Fruit fly (Drosophila melanogaster) whole organism, embryonic: ENCODE results near the gene CG17344.

Experiments used
- Abd-B ChIP-seq: fragments of 200-800 bp; sonication (Bioruptor generic); optimal IDR thresholded peaks from 2 replicates; lab custom pipeline; 2018; ENCODE audit warnings: missing biosample characterization, mild to moderate bottlenecking, missing genetic modification characterization, moderate library complexity
- BEAF-32 ChIP-seq: fragments of 200-800 bp; sonication (Bioruptor generic); optimal IDR thresholded peaks from 3 replicates; lab custom pipeline; 2017; ENCODE audit warnings: missing biosample characterization, missing genetic modification characterization, mild to moderate bottlenecking, moderate library complexity, missing genetic modification reagents
- Bteb2 ChIP-seq: fragments of 200-800 bp; sonication (Bioruptor generic); optimal IDR thresholded peaks from 2 replicates; lab custom pipeline; 2016; ENCODE audit warnings: missing biosample characterization, missing genetic modification characterization
- CG10267 ChIP-seq: fragments of 200-800 bp; sonication (Bioruptor generic); optimal IDR thresholded peaks from 2 replicates; lab custom pipeline; 2018; ENCODE audit warnings: missing biosample characterization, mild to moderate bottlenecking, missing genetic modification characterization, moderate library complexity
- CG12659 ChIP-seq: fragments of 200-800 bp; sonication (Bioruptor generic); optimal IDR thresholded peaks from 3 replicates; lab custom pipeline; 2017; ENCODE audit warnings: mild to moderate bottlenecking, missing biosample characterization, missing genetic modification reagents, missing genetic modification characterization
- CG12942 ChIP-seq: fragments of 200-800 bp; sonication (Bioruptor generic); optimal IDR thresholded peaks from 3 replicates; lab custom pipeline; 2016; ENCODE audit warnings: missing biosample characterization, missing genetic modification characterization
- CG13296 ChIP-seq: fragments of 200-800 bp; sonication (Bioruptor generic); optimal IDR thresholded peaks from 3 replicates; lab custom pipeline; 2018; ENCODE audit warnings: missing biosample characterization, mild to moderate bottlenecking, missing genetic modification characterization
- CG15269 ChIP-seq: fragments of 200-800 bp; sonication (Bioruptor generic); optimal IDR thresholded peaks from 2 replicates; lab custom pipeline; 2018; ENCODE audit warnings: missing biosample characterization, mild to moderate bottlenecking, missing genetic modification characterization, moderate library complexity
- CG2129 ChIP-seq: fragments of 200-800 bp; sonication (Bioruptor generic); IDR thresholded peaks from 2 replicates; pipeline ENCODE4 v1.3.6; 2022; ENCODE audit warnings: missing biosample characterization, missing genetic modification characterization; ENCODE audit not compliant: partially characterized antibody
- CG3726 ChIP-seq: fragments of 200-800 bp; sonication (Bioruptor generic); IDR thresholded peaks from 3 replicates; pipeline ENCODE4, ENCODE4 v1.3.6; 2022; ENCODE audit warnings: missing biosample characterization, missing genetic modification characterization
- CG5953 ChIP-seq: fragments of 200-800 bp; sonication (Bioruptor generic); IDR thresholded peaks from 2 replicates; pipeline ENCODE4 v1.3.6; 2022; ENCODE audit warnings: missing biosample characterization, missing genetic modification characterization
- CG6654 ChIP-seq: fragments of 200-800 bp; sonication (Bioruptor generic); optimal IDR thresholded peaks from 2 replicates; lab custom pipeline; 2017; ENCODE audit warnings: missing biosample characterization, mild to moderate bottlenecking, missing genetic modification characterization
- CG6689 ChIP-seq: fragments of 200-800 bp; sonication (Bioruptor generic); IDR thresholded peaks from 2 replicates; pipeline ENCODE4 v1.3.6; 2022; ENCODE audit warnings: missing biosample characterization, missing genetic modification characterization
- CG7987 ChIP-seq: fragments of 200-800 bp; sonication (Bioruptor generic); optimal IDR thresholded peaks from 2 replicates; lab custom pipeline; 2018; ENCODE audit warnings: missing biosample characterization, mild to moderate bottlenecking, missing genetic modification characterization, moderate library complexity
- CG8290 ChIP-seq, 3 experiments: fragments of 200-800 bp; sonication (Bioruptor generic); optimal IDR thresholded peaks; 2 replicates each; lab custom pipeline; 2016 to 2019; ENCODE audit warnings: missing biosample characterization in 3 of 3, missing genetic modification characterization in 3 of 3, mild to moderate bottlenecking in 2 of 3, moderate library complexity in 1 of 3
- Dp ChIP-seq: fragments of 200-800 bp; sonication (Bioruptor generic); optimal IDR thresholded peaks from 2 replicates; lab custom pipeline; 2018; ENCODE audit warnings: missing biosample characterization, mild to moderate bottlenecking, missing genetic modification characterization, moderate library complexity
- E2f1 ChIP-seq: fragments of 200-800 bp; sonication (Bioruptor generic); IDR thresholded peaks from 2 replicates; pipeline ENCODE4 v1.3.6; 2022; ENCODE audit warnings: missing biosample characterization, missing genetic modification characterization
- HLH4C ChIP-seq: fragments of 200-800 bp; sonication (Bioruptor generic); IDR thresholded peaks from 3 replicates; pipeline ENCODE4 v1.3.6; 2022; ENCODE audit warnings: missing biosample characterization, missing genetic modification characterization; ENCODE audit not compliant: partially characterized antibody
- HLH54F ChIP-seq: fragments of 200-800 bp; sonication (Bioruptor generic); optimal IDR thresholded peaks from 3 replicates; lab custom pipeline; 2016; ENCODE audit warnings: missing biosample characterization, missing genetic modification characterization
- MBD-R2 ChIP-seq: fragments of 200-800 bp; sonication (Bioruptor generic); IDR thresholded peaks from 2 replicates; pipeline ENCODE4 v1.3.6; 2022; ENCODE audit warnings: missing biosample characterization, missing genetic modification characterization
- MTF-1 ChIP-seq: fragments of 200-800 bp; sonication (Bioruptor generic); optimal IDR thresholded peaks from 2 replicates; lab custom pipeline; 2018; ENCODE audit warnings: missing biosample characterization, mild to moderate bottlenecking, missing genetic modification characterization, borderline replicate concordance
- Med ChIP-seq: fragments of 200-800 bp; sonication (Bioruptor generic); peaks from one replicate; lab custom pipeline; 2016; ENCODE audit warnings: missing biosample characterization, missing genetic modification characterization, mild to moderate bottlenecking, inconsistent platforms, moderate library complexity
- NFAT ChIP-seq: fragments of 200-800 bp; sonication (Bioruptor generic); IDR thresholded peaks from 2 replicates; pipeline ENCODE4 v1.3.6; 2022; ENCODE audit warnings: missing biosample characterization, missing genetic modification characterization
- Nf-YC ChIP-seq: fragments of 200-800 bp; optimal IDR thresholded peaks from 3 replicates; lab custom pipeline; 2019; ENCODE audit warnings: missing biosample characterization, mild to moderate bottlenecking, missing genetic modification characterization, moderate library complexity
- Pdp1 ChIP-seq, 2 experiments: fragments of 200-800 bp; sonication (Bioruptor generic); optimal IDR thresholded peaks; 3 replicates each; lab custom pipeline; 2016; ENCODE audit warnings: missing biosample characterization in 2 of 2, missing genetic modification characterization in 2 of 2, mild to moderate bottlenecking in 1 of 2, moderate library complexity in 1 of 2
- ac ChIP-seq: fragments of 200-800 bp; sonication (Bioruptor generic); optimal IDR thresholded peaks from 3 replicates; lab custom pipeline; 2017; ENCODE audit warnings: missing biosample characterization, mild to moderate bottlenecking, missing genetic modification characterization
- corto ChIP-seq: fragments of 200-800 bp; sonication (Bioruptor generic); optimal IDR thresholded peaks from 2 replicates; lab custom pipeline; 2016; ENCODE audit warnings: missing biosample characterization, mild to moderate bottlenecking, missing genetic modification characterization, moderate library complexity
- crp ChIP-seq, 2 experiments: fragments of 200-800 bp; sonication (Bioruptor generic); optimal IDR thresholded peaks; 2 replicates in 1 of 2; 3 replicates in 1 of 2; lab custom pipeline; 2017; ENCODE audit warnings: missing biosample characterization in 2 of 2, missing genetic modification characterization in 2 of 2, mild to moderate bottlenecking in 1 of 2, moderate library complexity in 1 of 2
- dan ChIP-seq: fragments of 200-800 bp; sonication (Bioruptor generic); IDR thresholded peaks from 2 replicates; pipeline ENCODE4 v1.3.6; 2022; ENCODE audit warnings: missing biosample characterization, missing genetic modification characterization
- fd96Cb ChIP-seq: fragments of 200-800 bp; sonication (Bioruptor generic); optimal IDR thresholded peaks from 2 replicates; lab custom pipeline; 2018; ENCODE audit warnings: missing biosample characterization, mild to moderate bottlenecking, missing genetic modification characterization, moderate library complexity
- fru ChIP-seq: fragments of >200 bp; optimal IDR thresholded peaks from 2 replicates; lab custom pipeline; 2017
- grn ChIP-seq: fragments of 200-800 bp; sonication (Bioruptor generic); optimal IDR thresholded peaks from 3 replicates; lab custom pipeline; 2017; ENCODE audit warnings: missing biosample characterization, missing genetic modification characterization
- inv ChIP-seq: fragments of 200-800 bp; sonication (Bioruptor generic); IDR thresholded peaks from 2 replicates; pipeline ENCODE4 v1.3.6; 2022; ENCODE audit warnings: missing biosample characterization, missing genetic modification characterization; ENCODE audit not compliant: partially characterized antibody
- lola ChIP-seq, 3 experiments: fragments of >200 bp in 2 of 3; fragments of 200-800 bp in 1 of 3; sonication (Bioruptor generic) in 1 of 3; optimal IDR thresholded peaks; 2 replicates each; lab custom pipeline; 2017 to 2019; ENCODE audit warnings: missing biosample characterization in 3 of 3, missing genetic modification characterization in 3 of 3, mild to moderate bottlenecking in 1 of 3, moderate library complexity in 1 of 3
- pan ChIP-seq, 4 experiments: fragments of >200 bp in 3 of 4; fragments of 200-800 bp in 1 of 4; sonication (Bioruptor generic) in 1 of 4; optimal IDR thresholded peaks in 3 of 4; IDR thresholded peaks in 1 of 4; 2 replicates each; pipeline versions ENCODE4 v1.3.6 to Lab custom; 2017 to 2022; ENCODE audit warnings: missing biosample characterization in 2 of 4, missing genetic modification characterization in 2 of 4, mixed read lengths in 1 of 4
- phol ChIP-seq: fragments of 200-800 bp; sonication (Bioruptor generic); optimal IDR thresholded peaks from 3 replicates; lab custom pipeline; 2018; ENCODE audit warnings: missing biosample characterization, mild to moderate bottlenecking, missing genetic modification characterization, moderate library complexity
- pum ChIP-seq: fragments of 200-800 bp; sonication (Bioruptor generic); optimal IDR thresholded peaks from 2 replicates; lab custom pipeline; 2016; ENCODE audit warnings: missing biosample characterization, missing genetic modification characterization
- repo ChIP-seq: fragments of 200-800 bp; sonication (Bioruptor generic); optimal IDR thresholded peaks from 2 replicates; lab custom pipeline; 2016; ENCODE audit warnings: missing biosample characterization, missing genetic modification characterization
- row ChIP-seq: fragments of 200-800 bp; sonication (Bioruptor generic); IDR thresholded peaks from 3 replicates; pipeline ENCODE4 v1.3.6; 2022; ENCODE audit warnings: missing biosample characterization, missing genetic modification characterization
- sc ChIP-seq, 3 experiments: fragments of >200 bp in 2 of 3; fragments of 200-800 bp in 1 of 3; sonication (Bioruptor generic) in 1 of 3; optimal IDR thresholded peaks; 2 replicates in 2 of 3; 3 replicates in 1 of 3; lab custom pipeline; 2017; ENCODE audit warnings: mild to moderate bottlenecking in 1 of 3, missing biosample characterization in 1 of 3, missing genetic modification characterization in 1 of 3, missing genetic modification reagents in 1 of 3
- sens ChIP-seq: fragments of 200-800 bp; sonication (Bioruptor generic); peaks from one replicate; lab custom pipeline; 2016; ENCODE audit warnings: missing biosample characterization, missing genetic modification characterization
- shn ChIP-seq: fragments of 200-800 bp; sonication (Bioruptor generic); optimal IDR thresholded peaks from 3 replicates; lab custom pipeline; 2016; ENCODE audit warnings: missing biosample characterization, missing genetic modification characterization
- sna ChIP-seq: fragments of 200-800 bp; sonication (Bioruptor generic); IDR thresholded peaks from 2 replicates; pipeline ENCODE4 v1.3.6; 2022; ENCODE audit warnings: missing biosample characterization, missing genetic modification characterization; ENCODE audit not compliant: partially characterized antibody
- trem ChIP-seq: fragments of 200-800 bp; optimal IDR thresholded peaks from 3 replicates; lab custom pipeline; 2019; ENCODE audit warnings: missing biosample characterization, mild to moderate bottlenecking, missing genetic modification characterization, moderate library complexity
- tup ChIP-seq: fragments of 200-800 bp; sonication (Bioruptor generic); optimal IDR thresholded peaks from 2 replicates; lab custom pipeline; 2016; ENCODE audit warnings: missing biosample characterization, mild to moderate bottlenecking, missing genetic modification characterization, moderate library complexity
- zen2 ChIP-seq: fragments of 200-800 bp; sonication (Bioruptor generic); IDR thresholded peaks from 3 replicates; pipeline ENCODE4 v1.3.6; 2022; ENCODE audit warnings: missing biosample characterization, missing genetic modification characterization; ENCODE audit not compliant: partially characterized antibody

CG17344 gene

dm6 chr2L:19120984-19121383, 19.1 kb downstream of the CG17344 start (continued):
- peak; percentile 65 for TF ChIP-seq Med (GFP tag; lab: Kevin White, UChicago)
- TF ChIP-seq CG6689, result 0 out of 2 replicates have a peak, but pooled peaks have one; percentile 23
- TF ChIP-seq ac (GFP tag; lab: Kevin White, UChicago), result no peak
- peak; percentile 7 for TF ChIP-seq CG12659 (GFP tag; lab: Kevin White, UChicago)

- TF ChIP-seq pum (GFP tag; lab: Kevin White, UChicago) (no peak), BEAF-32 (GFP tag; lab: Kevin White, UChicago) (peak; percentile 60), row (GFP tag; lab: Robert Waterston, UW) (no peak), sc (optimal IDR thresholded peaks at IDR 0.05; lab: Kevin White, UChicago) (no peak), sc (GFP tag; optimal IDR thresholded peaks at IDR 0.05; lab: Kevin White, UChicago) (no peak), sens (GFP tag; lab: Kevin White, UChicago) (peak; percentile 69), CG7987 (no peak), HLH54F (GFP tag; lab: Kevin White, UChicago) (no peak), CG10267 (tag; lab: Kevin White, UChicago) (peak; percentile 28), Bteb2 (GFP tag; lab: Kevin White, UChicago) (no peak), Nf-YC (no peak), tup (no peak), CG8290 (GFP tag; optimal IDR thresholded peaks at IDR 0.05; lab: Kevin White, UChicago) (no peak), CG8290 (tag; optimal IDR thresholded peaks at IDR 0.05; lab: Kevin White, UChicago) (no peak), zen2 (GFP tag; lab: Robert Waterston, UW) (peak; percentile 95), shn (GFP tag; lab: Kevin White, UChicago) (no peak), crp (GFP tag; optimal IDR thresholded peaks at IDR 0.05; lab: Kevin White, UChicago) (peak in 1 of 2 experiments; percentile 16), CG15269 (tag; lab: Kevin White, UChicago) (no peak), lola (GFP tag; optimal IDR thresholded peaks at IDR 0.05; lab: Kevin White, UChicago) (no peak), pan (optimal IDR thresholded peaks at IDR 0.05; lab: Kevin White, UChicago) (no peak), pan (GFP tag; optimal IDR thresholded peaks at IDR 0.05 in 1 of 2, IDR thresholded peaks at IDR 0.05 in 1 of 2) (no peak), inv (GFP tag; lab: Robert Waterston, UW) (peak; percentile 74), CG2129 (GFP tag; lab: Robert Waterston, UW) (peak; percentile 28; the same call in 1 of the 2 replicates), CG6654 (GFP tag; lab: Kevin White, UChicago) (no peak), sna (peak; percentile 90), Pdp1 (GFP tag; optimal IDR thresholded peaks at IDR 0.05; lab: Kevin White, UChicago) (peak in 1 of 2 experiments; percentile 87), CG3726 (GFP tag; lab: Robert Waterston, UW) (no peak), E2f1 (GFP tag; lab: Robert Waterston, UW) (no peak), trem (tag; lab: Kevin White, UChicago) (peak; percentile 37), CG13296 (GFP tag; lab: Kevin White, UChicago) (no peak), HLH4C (GFP tag; lab: Robert Waterston, UW) (peak; percentile 98), NFAT (GFP tag; lab: Robert Waterston, UW) (no peak), Abd-B (GFP tag; lab: Kevin White, UChicago) (no peak), corto (GFP tag; lab: Kevin White, UChicago) (no peak), MTF-1 (GFP tag; lab: Kevin White, UChicago) (no peak), grn (no peak), Dp (peak; percentile 81), repo (GFP tag; lab: Kevin White, UChicago) (no peak), phol (tag; lab: Kevin White, UChicago) (peak; percentile 18), MBD-R2 (GFP tag; lab: Robert Waterston, UW) (no peak), dan (GFP tag; lab: Robert Waterston, UW) (no peak), CG5953 (GFP tag; lab: Robert Waterston, UW) (no peak), CG12942 (no peak), fd96Cb (tag; lab: Kevin White, UChicago) (no peak), fru (lab: Kevin White, UChicago) (no peak)
These were observed 21.7 kb downstream of the CG17344 start, which contains the start of gene Phb1 for dm6 chr2L:19123472-19124070. Phb1 (minus strand) TSS chr2L:19123869.
